Worm (Caenorhabditis elegans) whole organism, early embryonic: Measurements from ENCODE around the gene F40F8.11.

Experiments used
- ama-1 ChIP-seq: fragments of 150-350 bp; optimal IDR thresholded peaks from 2 replicates; lab custom pipeline; 2014
- sea-1 ChIP-seq: fragments of 200-800 bp; sonication (Bioruptor generic); conservative IDR thresholded peaks from 2 replicates; pipeline ENCODE4 v1.3.6; 2022; ENCODE audit warnings: missing genetic modification characterization, missing compliant biosample characterization

DNA sequence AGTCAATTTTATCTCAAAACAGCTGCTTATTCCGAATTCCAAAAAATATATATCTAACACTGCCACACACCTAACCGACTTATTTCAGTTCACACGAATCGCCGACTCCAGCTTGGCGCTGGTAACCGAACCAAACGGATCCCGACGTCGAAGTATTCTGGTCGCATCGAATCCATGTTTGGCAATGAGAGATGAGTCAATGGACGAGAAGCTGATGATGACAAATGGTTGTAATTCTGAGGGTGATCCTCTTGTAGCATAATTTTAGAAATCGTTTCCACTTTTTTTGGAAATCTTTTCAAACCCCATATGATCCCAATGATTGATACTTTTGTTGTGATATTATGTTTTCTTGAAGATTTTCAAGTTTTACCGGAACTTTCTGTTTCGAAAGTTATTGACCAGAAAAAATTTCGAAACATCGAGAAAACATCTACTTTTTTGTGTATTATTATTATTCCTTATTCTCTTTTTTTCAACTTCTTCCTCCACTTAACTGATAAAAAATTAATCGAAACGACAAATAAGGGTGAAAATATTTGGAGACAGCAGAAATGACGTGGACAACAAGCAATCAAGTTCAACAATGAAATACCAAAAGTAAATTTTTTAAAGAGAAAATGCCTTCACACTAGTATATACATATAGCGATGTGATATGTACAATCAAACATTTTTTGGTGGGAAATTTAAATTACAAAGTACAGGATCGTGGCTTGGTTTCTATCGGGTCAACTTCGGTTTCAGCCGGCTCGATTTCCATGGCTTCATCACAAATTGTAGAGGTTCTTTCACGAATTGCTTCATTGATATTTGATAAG, 17.7 kb upstream of the F40F8.11 start:
- TF ChIP-seq ama-1 (no peak), sea-1 (GFP tag; lab: Robert Waterston, UW) (no peak)
